Worm (Caenorhabditis elegans) whole organism, L4/young adult: ENCODE data around the gene Y67A10A.11.

Experiments
- dao-5 ChIP-seq: sonication (generic microtip); optimal IDR thresholded peaks from 2 replicates; lab custom pipeline; 2016; ENCODE audit warnings: missing genotype, missing genetic modification characterization, moderate library complexity, missing compliant biosample characterization
- him-1 ChIP-seq: sonication (generic microtip); optimal IDR thresholded peaks from 2 replicates; lab custom pipeline; 2016; ENCODE audit warnings: missing genotype, missing genetic modification reagents, missing genetic modification characterization, missing compliant biosample characterization

ce11 chrIV:14377267-14377814, 37.6 kb downstream of the Y67A10A.11 start:
- TF ChIP-seq him-1 (tag; lab: Kevin White, UChicago) (no peak), dao-5 (no peak)
